Worm (Caenorhabditis elegans) whole organism, young adult: ENCODE results near the gene Y51H7C.8.

Source experiments
- F49E8.2 ChIP-seq: sonication (generic microtip); optimal IDR thresholded peaks from 3 replicates; lab custom pipeline; 2017; ENCODE audit warnings: missing genetic modification characterization, mild to moderate bottlenecking, missing compliant biosample characterization, antibody characterized with exemption, moderate library complexity; ENCODE audit not compliant: insufficient read depth
- hsf-1 ChIP-seq: fragments of 200-800 bp; sonication (Bioruptor generic); IDR thresholded peaks from 2 replicates; pipeline ENCODE4 v1.3.6; 2022; ENCODE audit warnings: missing genetic modification reagents, missing genetic modification characterization, missing compliant biosample characterization

ce11 chrII:1397703-1398102, 3.9 kb upstream of the Y51H7C.8 start, which contains the start of gene F54D12.8:
- TF ChIP-seq F49E8.2 (no peak), hsf-1 (no peak)
